Fruit fly (Drosophila melanogaster) whole organism, prepupa: ENCODE data around the gene btv.

ENCODE experiments used
- CG11294 ChIP-seq: fragments of 200-800 bp; sonication (Bioruptor generic); IDR thresholded peaks from 2 replicates; pipeline ENCODE4 v1.3.6; 2022; ENCODE audit warnings: missing biosample characterization, missing genetic modification characterization
- CG11902 ChIP-seq: fragments of 200-800 bp; sonication (Bioruptor generic); optimal IDR thresholded peaks from 3 replicates; lab custom pipeline; 2016; ENCODE audit warnings: missing biosample characterization, missing genetic modification characterization
- CG15336 ChIP-seq: fragments of 200-800 bp; sonication (Bioruptor generic); IDR thresholded peaks from 2 replicates; pipeline ENCODE4 v1.3.6; 2022; ENCODE audit warnings: missing biosample characterization, missing genetic modification characterization
- CG16779 ChIP-seq: fragments of 200-800 bp; sonication (Bioruptor generic); optimal IDR thresholded peaks from 3 replicates; lab custom pipeline; 2017; ENCODE audit warnings: missing biosample characterization, mild to moderate bottlenecking, missing genetic modification characterization
- CG3032 ChIP-seq: fragments of 200-800 bp; optimal IDR thresholded peaks from 2 replicates; lab custom pipeline; 2019; ENCODE audit warnings: missing biosample characterization, mild to moderate bottlenecking, missing genetic modification characterization, moderate library complexity
- CG31627 ChIP-seq: fragments of 200-800 bp; sonication (Bioruptor generic); optimal IDR thresholded peaks from 3 replicates; lab custom pipeline; 2016; ENCODE audit warnings: missing biosample characterization, missing genetic modification characterization
- CG34406 ChIP-seq: fragments of 200-800 bp; sonication (Bioruptor generic); optimal IDR thresholded peaks from 3 replicates; lab custom pipeline; 2016; ENCODE audit warnings: missing biosample characterization, missing genetic modification characterization
- CG6163 ChIP-seq: fragments of 200-800 bp; sonication (Bioruptor generic); IDR thresholded peaks from 3 replicates; pipeline ENCODE4 v1.3.6; 2022; ENCODE audit warnings: missing biosample characterization, missing genetic modification characterization
- CG6792 ChIP-seq: fragments of 200-800 bp; sonication (Bioruptor generic); optimal IDR thresholded peaks from 3 replicates; lab custom pipeline; 2016; ENCODE audit warnings: missing biosample characterization, missing genetic modification characterization
- CG8119 ChIP-seq: fragments of 200-800 bp; sonication (Bioruptor generic); IDR thresholded peaks from 3 replicates; pipeline ENCODE4 v1.3.6; 2022; ENCODE audit warnings: missing biosample characterization, missing genetic modification characterization
- CG8319 ChIP-seq: fragments of 200-800 bp; sonication (Bioruptor generic); optimal IDR thresholded peaks from 3 replicates; lab custom pipeline; 2016; ENCODE audit warnings: missing biosample characterization, missing genetic modification characterization
- CG8632 ChIP-seq: fragments of 200-800 bp; sonication (Bioruptor generic); optimal IDR thresholded peaks from 3 replicates; lab custom pipeline; 2016; ENCODE audit warnings: missing biosample characterization, missing genetic modification characterization
- CG9139 ChIP-seq: fragments of 200-800 bp; sonication (Bioruptor generic); optimal IDR thresholded peaks from 3 replicates; lab custom pipeline; 2017; ENCODE audit warnings: missing biosample characterization, mild to moderate bottlenecking, missing genetic modification characterization
- Eip75B ChIP-seq: fragments of 200-800 bp; sonication (Bioruptor generic); optimal IDR thresholded peaks from 3 replicates; lab custom pipeline; 2016; ENCODE audit warnings: missing biosample characterization, missing genetic modification characterization
- Eip93F ChIP-seq: fragments of 200-800 bp; sonication (Bioruptor generic); optimal IDR thresholded peaks from 2 replicates; lab custom pipeline; 2016; ENCODE audit warnings: missing biosample characterization, mild to moderate bottlenecking, missing genetic modification characterization
- Ets21C ChIP-seq: fragments of 200-800 bp; sonication (Bioruptor generic); optimal IDR thresholded peaks from 3 replicates; lab custom pipeline; 2016; ENCODE audit warnings: missing biosample characterization, missing genetic modification characterization
- Ets96B ChIP-seq: fragments of 200-800 bp; optimal IDR thresholded peaks from 2 replicates; lab custom pipeline; 2019; ENCODE audit warnings: missing biosample characterization, mild to moderate bottlenecking, missing genetic modification characterization, moderate library complexity
- Gug ChIP-seq: fragments of 200-800 bp; sonication (Bioruptor generic); IDR thresholded peaks from 2 replicates; pipeline ENCODE4 v1.3.6; 2022; ENCODE audit warnings: missing biosample characterization, missing genetic modification characterization
- Hr38 ChIP-seq: sonication (Bioruptor generic); optimal IDR thresholded peaks from 2 replicates; lab custom pipeline; 2016; ENCODE audit warnings: missing biosample characterization, missing genetic modification characterization
- Hr4 ChIP-seq: fragments of 200-800 bp; sonication (Bioruptor generic); optimal IDR thresholded peaks from 3 replicates; lab custom pipeline; 2016; ENCODE audit warnings: missing biosample characterization, missing genetic modification characterization
- Lpt ChIP-seq: fragments of 200-800 bp; sonication (Bioruptor generic); optimal IDR thresholded peaks from 3 replicates; lab custom pipeline; 2016; ENCODE audit warnings: missing biosample characterization, missing genetic modification characterization
- OdsH ChIP-seq: fragments of 200-800 bp; sonication (Bioruptor generic); optimal IDR thresholded peaks from 3 replicates; lab custom pipeline; 2016; ENCODE audit warnings: missing biosample characterization, missing genetic modification characterization
- Smox ChIP-seq: fragments of 200-800 bp; sonication (Bioruptor generic); optimal IDR thresholded peaks from 3 replicates; lab custom pipeline; 2016; ENCODE audit warnings: missing biosample characterization, missing genetic modification characterization
- Sox102F ChIP-seq: fragments of 200-800 bp; sonication (Bioruptor generic); optimal IDR thresholded peaks from 2 replicates; lab custom pipeline; 2016; ENCODE audit warnings: missing biosample characterization, mild to moderate bottlenecking, missing genetic modification characterization
- Sox14 ChIP-seq: fragments of 200-800 bp; sonication (Bioruptor generic); optimal IDR thresholded peaks from 3 replicates; lab custom pipeline; 2016; ENCODE audit warnings: missing biosample characterization, missing genetic modification characterization
- Sox15 ChIP-seq: fragments of 200-800 bp; sonication (Bioruptor generic); optimal IDR thresholded peaks from 3 replicates; lab custom pipeline; 2016; ENCODE audit warnings: missing biosample characterization, missing genetic modification characterization
- acj6 ChIP-seq: fragments of 200-800 bp; sonication (Bioruptor generic); optimal IDR thresholded peaks from 3 replicates; lab custom pipeline; 2016; ENCODE audit warnings: missing biosample characterization, missing genetic modification characterization
- cyc ChIP-seq: fragments of 200-800 bp; sonication (Bioruptor generic); optimal IDR thresholded peaks from 3 replicates; lab custom pipeline; 2016; ENCODE audit warnings: missing biosample characterization, missing genetic modification characterization
- dac ChIP-seq: fragments of 200-800 bp; sonication (Bioruptor generic); optimal IDR thresholded peaks from 2 replicates; lab custom pipeline; 2017; ENCODE audit warnings: missing biosample characterization, mild to moderate bottlenecking, missing genetic modification characterization
- dsx ChIP-seq: fragments of 200-800 bp; optimal IDR thresholded peaks from 3 replicates; lab custom pipeline; 2019; ENCODE audit warnings: missing biosample characterization, mild to moderate bottlenecking, missing genetic modification characterization, moderate library complexity; ENCODE audit not compliant: poor library complexity, severe bottlenecking
- eg ChIP-seq: fragments of 200-800 bp; sonication (Bioruptor generic); IDR thresholded peaks from 3 replicates; pipeline ENCODE4 v1.3.6; 2022; ENCODE audit warnings: missing biosample characterization, missing genetic modification characterization
- fd59A ChIP-seq: fragments of 200-800 bp; sonication (Bioruptor generic); optimal IDR thresholded peaks from 2 replicates; lab custom pipeline; 2017; ENCODE audit warnings: missing biosample characterization, mild to moderate bottlenecking, missing genetic modification characterization, missing genetic modification reagents
- fd85E ChIP-seq: fragments of 200-800 bp; sonication (Bioruptor generic); optimal IDR thresholded peaks from 3 replicates; lab custom pipeline; 2016; ENCODE audit warnings: missing biosample characterization, missing genetic modification characterization
- salr ChIP-seq, 2 experiments: fragments of 200-800 bp; sonication (Bioruptor generic); optimal IDR thresholded peaks; 3 replicates each; lab custom pipeline; 2016 to 2018; ENCODE audit warnings: missing biosample characterization in 2 of 2, missing genetic modification characterization in 2 of 2, mild to moderate bottlenecking in 1 of 2
- svp ChIP-seq: fragments of 200-800 bp; sonication (Bioruptor generic); peaks from one replicate; lab custom pipeline; 2016; ENCODE audit warnings: missing biosample characterization, missing genetic modification characterization
- topi ChIP-seq: fragments of 200-800 bp; sonication (Bioruptor generic); optimal IDR thresholded peaks from 3 replicates; lab custom pipeline; 2016; ENCODE audit warnings: missing biosample characterization, missing genetic modification characterization
- vri ChIP-seq: fragments of 200-800 bp; sonication (Bioruptor generic); optimal IDR thresholded peaks from 3 replicates; lab custom pipeline; 2016; ENCODE audit warnings: missing biosample characterization, mild to moderate bottlenecking, missing genetic modification characterization

The btv gene

DNA sequence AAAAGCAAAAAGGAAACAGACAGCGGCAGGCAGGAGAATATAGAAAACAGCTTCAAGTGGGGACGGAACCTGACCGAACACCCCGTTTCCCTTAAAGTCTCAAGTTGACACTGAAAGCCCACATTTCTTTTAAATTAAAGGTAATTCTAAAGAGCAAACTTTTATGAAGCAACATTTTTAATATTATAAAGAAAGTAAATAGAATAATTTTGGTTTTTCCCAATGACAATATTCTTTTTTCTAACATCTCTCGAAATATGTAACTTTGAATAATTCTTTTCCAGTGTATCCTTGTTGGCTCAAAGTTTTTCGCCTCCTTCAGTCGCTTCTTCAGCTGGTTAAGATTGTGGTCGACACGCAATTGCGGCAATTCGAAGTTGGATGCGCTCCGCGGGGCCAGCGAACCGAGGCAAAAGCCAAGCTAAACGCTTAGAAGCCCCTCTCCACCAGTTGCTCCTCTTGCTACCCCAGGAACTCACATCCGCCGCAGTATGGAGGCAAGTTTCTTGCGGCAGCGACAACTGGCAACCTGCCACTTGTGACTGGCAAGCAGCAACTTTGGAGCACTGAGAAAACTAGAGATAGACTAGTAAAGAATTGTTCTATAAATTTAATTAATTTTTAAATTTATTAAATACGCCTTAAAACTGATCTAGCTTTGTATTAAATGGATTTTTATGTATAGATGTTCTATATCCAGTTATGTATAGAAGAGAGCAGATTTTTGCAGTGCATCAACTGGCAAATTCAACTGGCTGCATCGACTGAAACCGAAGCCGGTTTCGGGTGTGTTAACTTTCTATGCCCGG is 21.0 kb upstream of the btv start (continued):
- TF ChIP-seq CG3032 (tag; lab: Kevin White, UChicago): peak; percentile 71
- TF ChIP-seq CG11902 (GFP tag; lab: Kevin White, UChicago): peak; percentile 24
- TF ChIP-seq Gug (GFP tag; lab: Robert Waterston, UW): peak; percentile 91
- peak; percentile 33 for TF ChIP-seq fd59A (GFP tag; lab: Kevin White, UChicago)
- TF ChIP-seq cyc (GFP tag; lab: Kevin White, UChicago): peak; percentile 58
- peak; percentile 4 for TF ChIP-seq Sox15
- peak; percentile 8 for TF ChIP-seq CG8319 (GFP tag; lab: Kevin White, UChicago)
- TF ChIP-seq Eip93F (GFP tag; lab: Kevin White, UChicago): peak; percentile 46
- TF ChIP-seq CG9139: peak; percentile 25
- TF ChIP-seq dac (GFP tag; lab: Kevin White, UChicago): peak; percentile 61
- peak; percentile 66 for TF ChIP-seq dsx (GFP tag; lab: Kevin White, UChicago)
- TF ChIP-seq CG6792 (GFP tag; lab: Kevin White, UChicago): peak; percentile 53
- TF ChIP-seq CG8119 (GFP tag; lab: Robert Waterston, UW): peak; percentile 93
- peak; percentile 61 for TF ChIP-seq Smox (GFP tag; lab: Kevin White, UChicago)
- TF ChIP-seq CG15336: peak; percentile 95
- TF ChIP-seq CG16779: no peak
- peak; percentile 60 for TF ChIP-seq Sox102F
- peak; percentile 64 for TF ChIP-seq topi
- peak; percentile 67 for TF ChIP-seq Sox14 (GFP tag; lab: Kevin White, UChicago)
- peak; percentile 51 for TF ChIP-seq Eip75B (GFP tag; lab: Kevin White, UChicago)
- peak; percentile 78 for TF ChIP-seq CG11294 (GFP tag; lab: Robert Waterston, UW)
- peak; percentile 68 for TF ChIP-seq Lpt
- peak; percentile 94 for TF ChIP-seq eg (GFP tag; lab: Robert Waterston, UW)
- peak; percentile 70 for TF ChIP-seq OdsH (GFP tag; lab: Kevin White, UChicago)
- TF ChIP-seq salr (GFP tag; optimal IDR thresholded peaks at IDR 0.05; lab: Kevin White, UChicago): peak in 1 of 2 experiments; percentile 76
- peak; percentile 41 for TF ChIP-seq CG31627
- TF ChIP-seq svp: peak; percentile 86
- no peak for TF ChIP-seq Hr38
- TF ChIP-seq Ets21C (GFP tag; lab: Kevin White, UChicago): peak; percentile 24
- peak; percentile 62 for TF ChIP-seq CG8632 (GFP tag; lab: Kevin White, UChicago)
- peak; percentile 63 for TF ChIP-seq acj6
- TF ChIP-seq, all 60 proteins: peak for 56

- no peak for TF ChIP-seq CG34406 (GFP tag; lab: Kevin White, UChicago)
- 0 out of 3 replicates have a peak, but pooled peaks have one; percentile 30 for TF ChIP-seq CG6163 (GFP tag; lab: Robert Waterston, UW)
- TF ChIP-seq, all 60 proteins: peak for 1
Measured at dm6 chr2L:18002149-18002548, 19.9 kb upstream of the btv start.

DNA sequence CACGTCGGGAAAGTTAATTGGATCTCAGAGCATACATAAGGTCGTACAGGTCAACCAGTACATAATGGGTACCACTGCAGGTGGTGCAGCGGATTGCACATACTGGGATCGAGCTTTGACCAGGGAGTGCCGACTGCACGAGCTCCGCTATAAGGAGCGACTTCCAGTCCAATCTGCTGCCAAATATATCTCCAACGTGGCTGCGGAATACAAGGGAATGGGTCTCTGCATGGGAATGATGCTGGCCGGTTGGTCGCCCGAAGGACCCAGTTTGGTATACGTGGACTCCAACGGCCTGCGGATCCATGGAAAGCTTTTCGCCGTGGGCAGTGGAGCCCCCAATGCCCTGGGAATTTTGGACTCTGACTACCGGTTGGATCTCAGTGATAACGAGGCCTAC is 8.5 kb upstream of the btv start:
- TF ChIP-seq Ets96B (tag; lab: Kevin White, UChicago): no peak
- TF ChIP-seq fd85E: no peak
- no peak for TF ChIP-seq dac (GFP tag; lab: Kevin White, UChicago)
- TF ChIP-seq Gug (GFP tag; lab: Robert Waterston, UW): 0 out of 2 replicates have a peak, but pooled peaks have one; percentile 12

dm6 chr2L:17990118-17990517 is 7.8 kb upstream of the btv start, which contains the start of gene Prosbeta5R2:
Gene Prosbeta5R2 (plus strand): TSS chr2L:17990418.
- no peak for TF ChIP-seq dsx (GFP tag; lab: Kevin White, UChicago)
- no peak for TF ChIP-seq topi
- no peak for TF ChIP-seq Gug (GFP tag; lab: Robert Waterston, UW)
- TF ChIP-seq CG3032 (tag; lab: Kevin White, UChicago): no peak
- no peak for TF ChIP-seq Hr4 (GFP tag; lab: Kevin White, UChicago)
- TF ChIP-seq vri (GFP tag; lab: Kevin White, UChicago): no peak
